Worm (Caenorhabditis elegans) whole organism, L3 larva: ENCODE data around the gene algn-1.

ENCODE experiments used
- R02D3.7 ChIP-seq: fragments of 150-350 bp; optimal IDR thresholded peaks from 2 replicates; lab custom pipeline; 2014; ENCODE audit warnings: missing biosample characterization, missing genetic modification characterization
- ZK546.5 ChIP-seq: sonication (generic microtip); optimal IDR thresholded peaks from 2 replicates; lab custom pipeline; 2017; ENCODE audit warnings: missing biosample characterization, missing genetic modification characterization
- aly-2 ChIP-seq: fragments of 150-350 bp; optimal IDR thresholded peaks from 2 replicates; lab custom pipeline; 2014; ENCODE audit warnings: missing biosample characterization, missing genetic modification characterization
- ama-1 ChIP-seq: fragments of 150-350 bp; optimal IDR thresholded peaks from 2 replicates; lab custom pipeline; 2018
- ceh-16 ChIP-seq: sonication (generic microtip); optimal IDR thresholded peaks from 2 replicates; lab custom pipeline; 2017; ENCODE audit warnings: missing biosample characterization, missing genetic modification characterization
- ceh-28 ChIP-seq: fragments of 150-350 bp; optimal IDR thresholded peaks from 2 replicates; lab custom pipeline; 2014; ENCODE audit warnings: missing biosample characterization, missing genetic modification reagents, missing genetic modification characterization
- ceh-82 ChIP-seq: fragments of 150-350 bp; optimal IDR thresholded peaks from 2 replicates; lab custom pipeline; 2014; ENCODE audit warnings: missing biosample characterization, missing genetic modification characterization
- ceh-9 ChIP-seq: sonication (generic microtip); optimal IDR thresholded peaks from 2 replicates; lab custom pipeline; 2018; ENCODE audit warnings: missing biosample characterization, missing genetic modification characterization
- daf-12 ChIP-seq: fragments of 150-350 bp; optimal IDR thresholded peaks from 2 replicates; lab custom pipeline; 2014; ENCODE audit warnings: missing biosample characterization, missing genetic modification reagents, missing genetic modification characterization
- egl-27 ChIP-seq: sonication (generic microtip); optimal IDR thresholded peaks from 4 replicates; lab custom pipeline; 2017; ENCODE audit warnings: missing biosample characterization, missing genetic modification reagents, missing genetic modification characterization
- elt-2 ChIP-seq: sonication (generic microtip); optimal IDR thresholded peaks from 2 replicates; lab custom pipeline; 2016; ENCODE audit warnings: missing genetic modification reagents, mild to moderate bottlenecking, missing genetic modification characterization, missing compliant biosample characterization
- fkh-10 ChIP-seq: sonication (generic microtip); optimal IDR thresholded peaks from 2 replicates; lab custom pipeline; 2017; ENCODE audit warnings: missing biosample characterization, missing genetic modification reagents, missing genetic modification characterization
- hmg-11 ChIP-seq: sonication (generic microtip); optimal IDR thresholded peaks from 2 replicates; lab custom pipeline; 2016; ENCODE audit warnings: missing genetic modification characterization, missing compliant biosample characterization
- lin-15B ChIP-seq: fragments of 150-350 bp; optimal IDR thresholded peaks from 2 replicates; lab custom pipeline; 2014; ENCODE audit warnings: missing biosample characterization, missing genetic modification characterization
- lin-39 ChIP-seq: fragments of 150-350 bp; optimal IDR thresholded peaks from 2 replicates; lab custom pipeline; 2018; ENCODE audit warnings: missing biosample characterization, missing genetic modification reagents, missing genetic modification characterization
- lsy-12 ChIP-seq: sonication (generic microtip); optimal IDR thresholded peaks from 2 replicates; lab custom pipeline; 2016; ENCODE audit warnings: mild to moderate bottlenecking, missing genetic modification characterization, missing compliant biosample characterization
- mdl-1 ChIP-seq: fragments of 150-350 bp; optimal IDR thresholded peaks from 2 replicates; lab custom pipeline; 2014; ENCODE audit warnings: missing biosample characterization, missing genetic modification characterization
- nfya-1 ChIP-seq: sonication (generic microtip); optimal IDR thresholded peaks from 2 replicates; lab custom pipeline; 2017; ENCODE audit warnings: missing genetic modification characterization, mild to moderate bottlenecking, missing compliant biosample characterization, antibody characterized with exemption, moderate library complexity; ENCODE audit not compliant: insufficient read depth
- nhr-11 ChIP-seq: fragments of 150-350 bp; optimal IDR thresholded peaks from 2 replicates; lab custom pipeline; 2014; ENCODE audit warnings: missing biosample characterization, missing genetic modification characterization
- nhr-237 ChIP-seq: fragments of 150-350 bp; optimal IDR thresholded peaks from 2 replicates; lab custom pipeline; 2014; ENCODE audit warnings: missing biosample characterization, missing genetic modification characterization
- nhr-25 ChIP-seq: sonication (generic microtip); optimal IDR thresholded peaks from 2 replicates; lab custom pipeline; 2017; ENCODE audit warnings: missing biosample characterization, missing genetic modification characterization
- nhr-43 ChIP-seq: sonication (generic microtip); optimal IDR thresholded peaks from 2 replicates; lab custom pipeline; 2016; ENCODE audit warnings: mild to moderate bottlenecking, missing genetic modification characterization, missing compliant biosample characterization; ENCODE audit not compliant: poor library complexity, severe bottlenecking
- nhr-67 ChIP-seq: fragments of 150-350 bp; optimal IDR thresholded peaks from 2 replicates; lab custom pipeline; 2014; ENCODE audit warnings: missing biosample characterization, missing genetic modification characterization
- nhr-77 ChIP-seq: fragments of 150-350 bp; optimal IDR thresholded peaks from 2 replicates; lab custom pipeline; 2014; ENCODE audit warnings: missing biosample characterization, missing genetic modification characterization
- pha-4 ChIP-seq: fragments of 150-350 bp; optimal IDR thresholded peaks from 2 replicates; lab custom pipeline; 2014; ENCODE audit warnings: missing biosample characterization, missing genetic modification reagents, missing genetic modification characterization
- pqm-1 ChIP-seq: fragments of 150-350 bp; optimal IDR thresholded peaks from 2 replicates; lab custom pipeline; 2017; ENCODE audit warnings: missing biosample characterization, missing genetic modification characterization, inconsistent platforms
- sea-2 ChIP-seq: fragments of 150-350 bp; sonication (generic microtip); optimal IDR thresholded peaks from 4 replicates; lab custom pipeline; 2014; ENCODE audit warnings: missing biosample characterization, missing genetic modification reagents, missing genetic modification characterization
- snpc-4 ChIP-seq: fragments of 150-350 bp; optimal IDR thresholded peaks from 2 replicates; lab custom pipeline; 2014; ENCODE audit warnings: missing biosample characterization, missing genetic modification characterization
- tbx-2 ChIP-seq: sonication (generic microtip); optimal IDR thresholded peaks from 2 replicates; lab custom pipeline; 2016; ENCODE audit warnings: mild to moderate bottlenecking, missing genetic modification characterization, missing compliant biosample characterization
- unc-62 ChIP-seq: fragments of 150-350 bp; sonication (generic microtip); optimal IDR thresholded peaks from 4 replicates; lab custom pipeline; 2014; ENCODE audit warnings: missing biosample characterization, missing genetic modification reagents, missing genetic modification characterization
- zag-1 ChIP-seq: fragments of 150-350 bp; optimal IDR thresholded peaks from 2 replicates; lab custom pipeline; 2014; ENCODE audit warnings: missing biosample characterization, missing genetic modification characterization
- ztf-11 ChIP-seq: fragments of 150-350 bp; optimal IDR thresholded peaks from 2 replicates; lab custom pipeline; 2014; ENCODE audit warnings: missing biosample characterization, missing genetic modification characterization
- ztf-4 ChIP-seq: fragments of 150-350 bp; optimal IDR thresholded peaks from 2 replicates; lab custom pipeline; 2014; ENCODE audit warnings: missing biosample characterization, missing genetic modification characterization

Gene algn-1

ce11 chrIII:6498176-6498575 lies 38.3 kb downstream of the algn-1 start, which contains the start of gene sdz-15:
Gene sdz-15, plus strand, starts transcription at chrIII:6498476.
- TF ChIP-seq ceh-9: no peak
- no peak for TF ChIP-seq snpc-4 (tag; lab: Kevin White, UChicago)
- TF ChIP-seq lin-15B (tag; lab: Kevin White, UChicago): no peak
- TF ChIP-seq lin-39: no peak
- no peak for TF ChIP-seq sea-2 (GFP tag; lab: Kevin White, UChicago)
- no peak for TF ChIP-seq aly-2 (tag; lab: Kevin White, UChicago)
- no peak for TF ChIP-seq nhr-67 (tag; lab: Kevin White, UChicago)
- no peak for TF ChIP-seq nhr-25 (tag; lab: Kevin White, UChicago)
- no peak for TF ChIP-seq hmg-11
- TF ChIP-seq nhr-77 (tag; lab: Kevin White, UChicago): no peak
- TF ChIP-seq nhr-237 (tag; lab: Kevin White, UChicago): no peak
- TF ChIP-seq ceh-28 (tag; lab: Kevin White, UChicago): no peak
- no peak for TF ChIP-seq unc-62 (GFP tag; lab: Kevin White, UChicago)
- no peak for TF ChIP-seq pha-4 (tag; lab: Kevin White, UChicago)
- no peak for TF ChIP-seq mdl-1 (tag; lab: Kevin White, UChicago)
- TF ChIP-seq ceh-82: no peak
- TF ChIP-seq fkh-10 (GFP tag; lab: Kevin White, UChicago): no peak
- no peak for TF ChIP-seq egl-27 (tag; lab: Kevin White, UChicago)
- TF ChIP-seq daf-12 (tag; lab: Kevin White, UChicago): no peak
- TF ChIP-seq, all 47 proteins: peak for 0

ce11 chrIII:6499102-6499501 lies 39.2 kb downstream of the algn-1 start:
- TF ChIP-seq ama-1: no peak
- TF ChIP-seq pha-4 (tag; lab: Kevin White, UChicago): no peak
- no peak for TF ChIP-seq zag-1
- no peak for TF ChIP-seq R02D3.7 (tag; lab: Kevin White, UChicago)
- TF ChIP-seq ceh-9: no peak
- no peak for TF ChIP-seq aly-2 (tag; lab: Kevin White, UChicago)

- TF ChIP-seq tbx-2: no peak
- peak; percentile 56 for TF ChIP-seq elt-2
- TF ChIP-seq nfya-1: peak; percentile 53
- TF ChIP-seq pqm-1: peak; percentile 21
Measured at ce11 chrIII:6500032-6500564, 40.2 kb downstream of the algn-1 start, which contains the start of gene F23F12.3. Gene F23F12.3, plus strand, starts transcription at chrIII:6500514.

ce11 chrIII:6507832-6508231 lies 47.9 kb downstream of the algn-1 start, which contains the start of gene F23F12.12:
Gene F23F12.12, plus strand, starts transcription at chrIII:6508132.
- TF ChIP-seq nhr-11 (tag; lab: Kevin White, UChicago): no peak
- no peak for TF ChIP-seq ceh-16 (tag; lab: Kevin White, UChicago)
- no peak for TF ChIP-seq ceh-82
- TF ChIP-seq tbx-2: no peak
- no peak for TF ChIP-seq lsy-12
- TF ChIP-seq fkh-10 (GFP tag; lab: Kevin White, UChicago): no peak
- TF ChIP-seq ceh-28 (tag; lab: Kevin White, UChicago): no peak
- no peak for TF ChIP-seq ztf-11

ce11 chrIII:6508327-6508726 lies 48.4 kb downstream of the algn-1 start:
- TF ChIP-seq nhr-43 (tag; lab: Kevin White, UChicago) (peak; percentile 76), ZK546.5 (tag; lab: Kevin White, UChicago) (no peak)

- TF ChIP-seq ama-1 (no peak), ZK546.5 (tag; lab: Kevin White, UChicago) (no peak), egl-27 (tag; lab: Kevin White, UChicago) (no peak), nhr-25 (tag; lab: Kevin White, UChicago) (no peak), nhr-77 (tag; lab: Kevin White, UChicago) (no peak), lsy-12 (no peak), nhr-43 (tag; lab: Kevin White, UChicago) (peak; percentile 51), ceh-16 (tag; lab: Kevin White, UChicago) (no peak), sea-2 (GFP tag; lab: Kevin White, UChicago) (no peak), elt-2 (peak; percentile 11), ztf-4 (tag; lab: Kevin White, UChicago) (no peak)
Measured at ce11 chrIII:6509301-6509700, 49.4 kb downstream of the algn-1 start.
